Worm (Caenorhabditis elegans) whole organism, young adult: ENCODE measurements around the gene H10D18.5.

Experiments
- B0035.1 ChIP-seq: sonication (generic microtip); optimal IDR thresholded peaks from 2 replicates; lab custom pipeline; 2016; ENCODE audit warnings: missing genetic modification characterization, mild to moderate bottlenecking, missing compliant biosample characterization, missing genotype, missing genetic modification reagents
- C17E4.6 ChIP-seq: fragments of 200-800 bp; sonication (Bioruptor generic); IDR thresholded peaks from 2 replicates; pipeline ENCODE4 v1.3.6; 2022; ENCODE audit warnings: missing genetic modification reagents, missing genetic modification characterization, missing compliant biosample characterization
- F22D6.2 ChIP-seq: sonication (generic microtip); optimal IDR thresholded peaks from 2 replicates; lab custom pipeline; 2016; ENCODE audit warnings: mild to moderate bottlenecking, missing genetic modification characterization, missing compliant biosample characterization
- F23B12.7 ChIP-seq: sonication (generic microtip); optimal IDR thresholded peaks from 2 replicates; lab custom pipeline; 2017; ENCODE audit warnings: missing genetic modification characterization, mild to moderate bottlenecking, missing compliant biosample characterization, antibody characterized with exemption, moderate library complexity; ENCODE audit not compliant: insufficient read depth
- F37B4.10 ChIP-seq: fragments of 200-800 bp; sonication (Bioruptor generic); IDR thresholded peaks from 2 replicates; pipeline ENCODE4 v1.3.6; 2022; ENCODE audit warnings: missing genetic modification characterization, missing compliant biosample characterization
- F49E8.2 ChIP-seq: sonication (generic microtip); optimal IDR thresholded peaks from 3 replicates; lab custom pipeline; 2017; ENCODE audit warnings: missing genetic modification characterization, mild to moderate bottlenecking, missing compliant biosample characterization, antibody characterized with exemption, moderate library complexity; ENCODE audit not compliant: insufficient read depth
- F52B5.7 ChIP-seq: sonication (generic microtip); optimal IDR thresholded peaks from 2 replicates; lab custom pipeline; 2016; ENCODE audit warnings: mild to moderate bottlenecking, missing genetic modification characterization, missing compliant biosample characterization
- F57A8.1 ChIP-seq: fragments of 200-800 bp; sonication (Bioruptor generic); optimal IDR thresholded peaks from 2 replicates; lab custom pipeline; 2018; ENCODE audit warnings: mild to moderate bottlenecking, missing genetic modification characterization, moderate library complexity, missing compliant biosample characterization
- F57C9.4 ChIP-seq: sonication (generic microtip); optimal IDR thresholded peaks from 2 replicates; lab custom pipeline; 2017; ENCODE audit warnings: mild to moderate bottlenecking, missing genetic modification characterization, missing compliant biosample characterization
- Y53G8AR.9 ChIP-seq: fragments of 200-800 bp; sonication (Bioruptor generic); conservative IDR thresholded peaks from 2 replicates; pipeline ENCODE4 v1.3.6; 2022; ENCODE audit warnings: missing genetic modification reagents, missing genetic modification characterization, missing compliant biosample characterization
- Y56A3A.18 ChIP-seq: fragments of 200-800 bp; sonication (Bioruptor generic); IDR thresholded peaks from 2 replicates; pipeline ENCODE4 v1.3.6; 2022; ENCODE audit warnings: missing genetic modification reagents, missing genetic modification characterization, missing compliant biosample characterization
- Y79H2A.3 ChIP-seq: fragments of 200-800 bp; sonication (Bioruptor generic); conservative IDR thresholded peaks from 2 replicates; pipeline ENCODE4 v1.3.6; 2022; ENCODE audit warnings: missing genetic modification reagents, missing genetic modification characterization, missing compliant biosample characterization
- Y95B8A.8 ChIP-seq: fragments of 200-800 bp; sonication (Bioruptor generic); IDR thresholded peaks from 2 replicates; pipeline ENCODE4 v1.3.6; 2022; ENCODE audit warnings: missing genetic modification reagents, missing genetic modification characterization, missing compliant biosample characterization
- ZK185.1 ChIP-seq: sonication (generic microtip); optimal IDR thresholded peaks from 2 replicates; lab custom pipeline; 2016; ENCODE audit warnings: mild to moderate bottlenecking, missing genetic modification characterization, missing compliant biosample characterization; ENCODE audit not compliant: poor library complexity, severe bottlenecking
- atf-7 ChIP-seq: sonication (generic microtip); optimal IDR thresholded peaks from 2 replicates; lab custom pipeline; 2017; ENCODE audit warnings: mild to moderate bottlenecking, missing genetic modification characterization, missing compliant biosample characterization
- attf-3 ChIP-seq: fragments of 200-800 bp; sonication (Bioruptor generic); conservative IDR thresholded peaks from 2 replicates; pipeline ENCODE4 v1.3.6; 2022; ENCODE audit warnings: missing genetic modification reagents, missing genetic modification characterization, missing compliant biosample characterization
- attf-5 ChIP-seq: fragments of 200-800 bp; sonication (Bioruptor generic); optimal IDR thresholded peaks from 2 replicates; lab custom pipeline; 2018; ENCODE audit warnings: mild to moderate bottlenecking, missing genetic modification characterization, missing compliant biosample characterization
- bed-2 ChIP-seq: fragments of 200-800 bp; sonication (Bioruptor generic); IDR thresholded peaks from 2 replicates; pipeline ENCODE4 v1.3.6; 2022; ENCODE audit warnings: missing genetic modification reagents, missing genetic modification characterization, missing compliant biosample characterization
- cebp-1 ChIP-seq, 2 experiments: fragments of 200-800 bp in 1 of 2; sonication (Bioruptor generic) in 1 of 2; sonication (generic microtip) in 1 of 2; IDR thresholded peaks in 1 of 2; optimal IDR thresholded peaks in 1 of 2; 2 replicates each; pipeline versions ENCODE4 v1.3.6 to Lab custom; 2017 to 2022; ENCODE audit warnings: missing compliant biosample characterization in 2 of 2, missing genetic modification characterization in 2 of 2, mild to moderate bottlenecking in 1 of 2, missing genetic modification reagents in 1 of 2, moderate library complexity in 1 of 2
- ceh-100 ChIP-seq: fragments of 200-800 bp; sonication (Bioruptor generic); IDR thresholded peaks from 2 replicates; pipeline ENCODE4 v1.3.6; 2022; ENCODE audit warnings: missing genetic modification reagents, missing genetic modification characterization, missing compliant biosample characterization
- ceh-40 ChIP-seq: fragments of 200-800 bp; sonication (Bioruptor generic); IDR thresholded peaks from 2 replicates; pipeline ENCODE4 v1.3.6; 2022; ENCODE audit warnings: missing genetic modification characterization, missing compliant biosample characterization
- chd-7 ChIP-seq: sonication (generic microtip); optimal IDR thresholded peaks from 2 replicates; lab custom pipeline; 2016; ENCODE audit warnings: mild to moderate bottlenecking, missing genetic modification characterization, moderate library complexity, missing compliant biosample characterization
- efl-1 ChIP-seq: fragments of 150-350 bp; optimal IDR thresholded peaks from 2 replicates; lab custom pipeline; 2014; ENCODE audit warnings: missing biosample characterization, missing genetic modification reagents, missing genetic modification characterization
- egl-18 ChIP-seq: fragments of 200-800 bp; sonication (Bioruptor generic); IDR thresholded peaks from 2 replicates; pipeline ENCODE4 v1.3.6; 2022; ENCODE audit warnings: missing genetic modification reagents, missing genetic modification characterization, missing compliant biosample characterization
- egl-44 ChIP-seq: fragments of 200-800 bp; sonication (Bioruptor generic); IDR thresholded peaks from 2 replicates; pipeline ENCODE4 v1.3.6; 2022; ENCODE audit warnings: missing genetic modification reagents, missing genetic modification characterization, missing compliant biosample characterization
- fkh-3 ChIP-seq: sonication (generic microtip); optimal IDR thresholded peaks from 2 replicates; lab custom pipeline; 2016; ENCODE audit warnings: mild to moderate bottlenecking, missing genetic modification characterization, missing compliant biosample characterization
- him-1 ChIP-seq: sonication (generic microtip); optimal IDR thresholded peaks from 2 replicates; lab custom pipeline; 2016; ENCODE audit warnings: missing genotype, missing genetic modification reagents, missing genetic modification characterization, missing compliant biosample characterization
- hlh-12 ChIP-seq: sonication (generic microtip); optimal IDR thresholded peaks from 2 replicates; lab custom pipeline; 2016; ENCODE audit warnings: missing genetic modification characterization, missing compliant biosample characterization
- hlh-26 ChIP-seq: fragments of 200-800 bp; sonication (Bioruptor generic); conservative IDR thresholded peaks from 2 replicates; pipeline ENCODE4 v1.3.6; 2022; ENCODE audit warnings: missing genetic modification reagents, missing genetic modification characterization, missing compliant biosample characterization
- hsf-1 ChIP-seq: fragments of 200-800 bp; sonication (Bioruptor generic); IDR thresholded peaks from 2 replicates; pipeline ENCODE4 v1.3.6; 2022; ENCODE audit warnings: missing genetic modification reagents, missing genetic modification characterization, missing compliant biosample characterization
- lin-35 ChIP-seq, 3 experiments: fragments of 150-350 bp in 2 of 3; sonication (generic microtip) in 1 of 3; optimal IDR thresholded peaks; 2 replicates each; lab custom pipeline; 2014 to 2018; ENCODE audit warnings: missing biosample characterization in 3 of 3, missing genetic modification characterization in 3 of 3, missing genetic modification reagents in 3 of 3
- lir-1 ChIP-seq: fragments of 200-800 bp; sonication (Bioruptor generic); conservative IDR thresholded peaks from 2 replicates; pipeline ENCODE4 v1.3.6; 2022; ENCODE audit warnings: missing genetic modification reagents, missing genetic modification characterization, missing compliant biosample characterization
- madf-6 ChIP-seq: fragments of 200-800 bp; sonication (Bioruptor generic); IDR thresholded peaks from 2 replicates; pipeline ENCODE4 v1.3.6; 2022; ENCODE audit warnings: missing genetic modification reagents, missing genetic modification characterization, missing compliant biosample characterization
- nhr-179 ChIP-seq: sonication (generic microtip); optimal IDR thresholded peaks from 2 replicates; lab custom pipeline; 2016; ENCODE audit warnings: mild to moderate bottlenecking, missing genetic modification characterization, missing compliant biosample characterization
- pbrm-1 ChIP-seq: fragments of 200-800 bp; sonication (Bioruptor generic); IDR thresholded peaks from 2 replicates; pipeline ENCODE4 v1.3.6; 2022; ENCODE audit warnings: missing genetic modification reagents, missing genetic modification characterization, missing compliant biosample characterization
- rcor-1 ChIP-seq: fragments of 200-800 bp; sonication (Bioruptor generic); IDR thresholded peaks from 2 replicates; pipeline ENCODE4 v1.3.6; 2022; ENCODE audit warnings: missing genetic modification reagents, missing genetic modification characterization, missing compliant biosample characterization
- rpc-1 ChIP-seq, 2 experiments: fragments of 150-350 bp in 1 of 2; sonication (generic microtip) in 1 of 2; optimal IDR thresholded peaks; 2 replicates each; lab custom pipeline; 2014 to 2018; ENCODE audit warnings: missing biosample characterization in 1 of 2, missing genetic modification characterization in 1 of 2, missing genetic modification reagents in 1 of 2, missing genotype in 1 of 2
- sdz-38 ChIP-seq: sonication (generic microtip); optimal IDR thresholded peaks from 2 replicates; lab custom pipeline; 2016; ENCODE audit warnings: missing genotype, missing genetic modification characterization, missing compliant biosample characterization
- sea-2 ChIP-seq: fragments of 200-800 bp; sonication (Bioruptor generic); IDR thresholded peaks from 2 replicates; pipeline ENCODE4 v1.3.6; 2022; ENCODE audit warnings: missing genetic modification characterization, missing compliant biosample characterization
- snpc-3.4 ChIP-seq: sonication (generic microtip); optimal IDR thresholded peaks from 2 replicates; lab custom pipeline; 2017; ENCODE audit warnings: missing genetic modification characterization, mild to moderate bottlenecking, missing compliant biosample characterization, antibody characterized with exemption, moderate library complexity, missing genotype, missing genetic modification reagents
- sptf-2 ChIP-seq: fragments of 200-800 bp; sonication (Bioruptor generic); optimal IDR thresholded peaks from 2 replicates; lab custom pipeline; 2018; ENCODE audit warnings: mild to moderate bottlenecking, missing genetic modification characterization, missing compliant biosample characterization
- tbp1 ChIP-seq: fragments of 200-800 bp; sonication (Bioruptor generic); optimal IDR thresholded peaks from 2 replicates; lab custom pipeline; 2018; ENCODE audit warnings: mild to moderate bottlenecking, missing genetic modification characterization, missing compliant biosample characterization
- xnd-1 ChIP-seq: sonication (generic microtip); optimal IDR thresholded peaks from 2 replicates; lab custom pipeline; 2016; ENCODE audit warnings: missing genotype, missing genetic modification reagents, missing genetic modification characterization, missing compliant biosample characterization
- zim-3 ChIP-seq: sonication (generic microtip); optimal IDR thresholded peaks from 2 replicates; lab custom pipeline; 2017; ENCODE audit warnings: mild to moderate bottlenecking, missing genetic modification characterization, moderate library complexity, missing compliant biosample characterization
- ztf-28 ChIP-seq: fragments of 200-800 bp; sonication (Bioruptor generic); IDR thresholded peaks from 2 replicates; pipeline ENCODE4 v1.3.6; 2022; ENCODE audit warnings: missing genetic modification reagents, missing genetic modification characterization, missing compliant biosample characterization

Gene H10D18.5

ce11 chrV:3870359-3870758, 38.8 kb upstream of the H10D18.5 start:
- TF ChIP-seq Y95B8A.8: no peak
- no peak for TF ChIP-seq fkh-3 (tag; lab: Kevin White, UChicago)
- TF ChIP-seq ZK185.1 (tag; lab: Kevin White, UChicago): no peak
- no peak for TF ChIP-seq B0035.1
- TF ChIP-seq atf-7: no peak
- TF ChIP-seq C17E4.6: no peak
- TF ChIP-seq F22D6.2 (tag; lab: Kevin White, UChicago): no peak
- TF ChIP-seq madf-6 (GFP tag; lab: Robert Waterston, UW): no peak
- TF ChIP-seq zim-3 (tag; lab: Kevin White, UChicago): no peak
- no peak for TF ChIP-seq lir-1
- TF ChIP-seq attf-5 (GFP tag; lab: Kevin White, UChicago): no peak
- TF ChIP-seq tbp1 (GFP tag; lab: Kevin White, UChicago): no peak
- no peak for TF ChIP-seq lin-35 (GFP tag; optimal IDR thresholded peaks at IDR 0.05; lab: Kevin White, UChicago)
- no peak for TF ChIP-seq F49E8.2 (tag; lab: Kevin White, UChicago)
- TF ChIP-seq cebp-1 (GFP tag; IDR thresholded peaks at IDR 0.05; lab: Robert Waterston, UW): no peak
- TF ChIP-seq cebp-1 (tag; optimal IDR thresholded peaks at IDR 0.05; lab: Kevin White, UChicago): no peak
- TF ChIP-seq F23B12.7 (tag; lab: Kevin White, UChicago): no peak
- TF ChIP-seq egl-44 (GFP tag; lab: Robert Waterston, UW): no peak
- no peak for TF ChIP-seq bed-2
- TF ChIP-seq sptf-2 (GFP tag; lab: Kevin White, UChicago): no peak
- no peak for TF ChIP-seq F37B4.10 (GFP tag; lab: Robert Waterston, UW)

ce11 chrV:3868905-3869304, 37.4 kb upstream of the H10D18.5 start, which contains the start of gene nhr-157:
Gene nhr-157, minus strand, starts transcription at chrV:3869005.
- TF ChIP-seq fkh-3 (tag; lab: Kevin White, UChicago): no peak
- no peak for TF ChIP-seq snpc-3.4 (tag; lab: Kevin White, UChicago)
- no peak for TF ChIP-seq sea-2 (GFP tag; lab: Robert Waterston, UW)
- TF ChIP-seq bed-2: no peak
- TF ChIP-seq Y53G8AR.9 (GFP tag; lab: Robert Waterston, UW): no peak
- TF ChIP-seq F37B4.10 (GFP tag; lab: Robert Waterston, UW): no peak
- TF ChIP-seq egl-18 (GFP tag; lab: Robert Waterston, UW): no peak
- TF ChIP-seq pbrm-1 (GFP tag; lab: Robert Waterston, UW): no peak
- TF ChIP-seq hsf-1 (GFP tag; lab: Robert Waterston, UW): no peak
- TF ChIP-seq attf-3 (GFP tag; lab: Robert Waterston, UW): no peak

- no peak for TF ChIP-seq Y79H2A.3 (GFP tag; lab: Robert Waterston, UW)
- no peak for TF ChIP-seq chd-7 (tag; lab: Kevin White, UChicago)
- TF ChIP-seq xnd-1 (tag; lab: Kevin White, UChicago): no peak
- no peak for TF ChIP-seq B0035.1
- no peak for TF ChIP-seq ztf-28 (GFP tag; lab: Robert Waterston, UW)
- no peak for TF ChIP-seq him-1 (tag; lab: Kevin White, UChicago)
- TF ChIP-seq F57C9.4: no peak
- TF ChIP-seq Y56A3A.18: no peak
- no peak for TF ChIP-seq efl-1 (GFP tag; lab: Kevin White, UChicago)
- no peak for TF ChIP-seq F57A8.1
- no peak for TF ChIP-seq hlh-12 (tag; lab: Kevin White, UChicago)
- TF ChIP-seq ceh-100 (GFP tag; lab: Robert Waterston, UW): no peak
- TF ChIP-seq rpc-1 (optimal IDR thresholded peaks at IDR 0.05; lab: Kevin White, UChicago): no peak
- no peak for TF ChIP-seq rpc-1 (tag; optimal IDR thresholded peaks at IDR 0.05; lab: Kevin White, UChicago)
- TF ChIP-seq nhr-179 (tag; lab: Kevin White, UChicago): no peak
- TF ChIP-seq ceh-40 (GFP tag; lab: Robert Waterston, UW): no peak
- no peak for TF ChIP-seq sdz-38 (tag; lab: Kevin White, UChicago)
- no peak for TF ChIP-seq hlh-26 (GFP tag; lab: Robert Waterston, UW)
- TF ChIP-seq rcor-1 (GFP tag; lab: Robert Waterston, UW): no peak
- TF ChIP-seq F52B5.7 (tag; lab: Kevin White, UChicago): no peak
Observed at ce11 chrV:3865273-3865672, 33.8 kb upstream of the H10D18.5 start.
